Worm (Caenorhabditis elegans) whole organism, mixed stage, embryonic: ENCODE measurements around the gene srj-29.

Experiments used
- M03D4.4 ChIP-seq: sonication (generic microtip); optimal IDR thresholded peaks from 2 replicates; lab custom pipeline; 2017; ENCODE audit warnings: mild to moderate bottlenecking, missing genetic modification characterization, missing compliant biosample characterization
- bed-3 ChIP-seq: fragments of 200-800 bp; sonication (Bioruptor generic); optimal IDR thresholded peaks from 3 replicates; lab custom pipeline; 2018; ENCODE audit warnings: mild to moderate bottlenecking, missing genetic modification characterization, moderate library complexity, missing compliant biosample characterization
- blmp-1 ChIP-seq: fragments of 150-350 bp; optimal IDR thresholded peaks from 2 replicates; lab custom pipeline; 2014; ENCODE audit warnings: missing biosample characterization, missing genetic modification characterization
- ceh-39 ChIP-seq: fragments of 150-350 bp; optimal IDR thresholded peaks from 2 replicates; lab custom pipeline; 2014; ENCODE audit warnings: missing biosample characterization, missing genetic modification characterization
- ceh-43 ChIP-seq: fragments of 200-800 bp; sonication (Bioruptor generic); optimal IDR thresholded peaks from 2 replicates; lab custom pipeline; 2018; ENCODE audit warnings: mild to moderate bottlenecking, missing genetic modification characterization, moderate library complexity, missing compliant biosample characterization
- ceh-83 ChIP-seq: fragments of 200-800 bp; sonication (Bioruptor generic); optimal IDR thresholded peaks from 2 replicates; lab custom pipeline; 2018; ENCODE audit warnings: mild to moderate bottlenecking, missing genetic modification characterization, missing compliant biosample characterization
- ces-1 ChIP-seq: fragments of 150-350 bp; optimal IDR thresholded peaks from 2 replicates; lab custom pipeline; 2014; ENCODE audit warnings: missing biosample characterization, missing genetic modification reagents, missing genetic modification characterization
- cnd-1 ChIP-seq: fragments of 200-800 bp; sonication (Bioruptor generic); optimal IDR thresholded peaks from 2 replicates; lab custom pipeline; 2018; ENCODE audit warnings: mild to moderate bottlenecking, missing genetic modification characterization, missing compliant biosample characterization
- elt-1 ChIP-seq: sonication (generic microtip); optimal IDR thresholded peaks from 2 replicates; lab custom pipeline; 2017; ENCODE audit warnings: missing genetic modification characterization, mild to moderate bottlenecking, missing compliant biosample characterization, antibody characterized with exemption, moderate library complexity, borderline replicate concordance; ENCODE audit not compliant: insufficient read depth
- elt-3 ChIP-seq: fragments of 150-350 bp; optimal IDR thresholded peaks from 2 replicates; lab custom pipeline; 2014; ENCODE audit warnings: missing biosample characterization, missing genetic modification characterization
- flh-1 ChIP-seq: fragments of 200-800 bp; sonication (Bioruptor generic); optimal IDR thresholded peaks from 2 replicates; lab custom pipeline; 2018; ENCODE audit warnings: mild to moderate bottlenecking, missing genetic modification characterization, moderate library complexity, missing compliant biosample characterization
- ham-2 ChIP-seq: fragments of 200-800 bp; sonication (Bioruptor generic); optimal IDR thresholded peaks from 2 replicates; lab custom pipeline; 2018; ENCODE audit warnings: mild to moderate bottlenecking, missing genetic modification characterization, missing compliant biosample characterization
- lin-13 ChIP-seq: fragments of 150-350 bp; optimal IDR thresholded peaks from 2 replicates; lab custom pipeline; 2014; ENCODE audit warnings: missing biosample characterization, missing genetic modification characterization
- lin-32 ChIP-seq: fragments of 200-800 bp; sonication (Bioruptor generic); optimal IDR thresholded peaks from 2 replicates; lab custom pipeline; 2018; ENCODE audit warnings: mild to moderate bottlenecking, missing genetic modification characterization, missing compliant biosample characterization
- lsy-2 ChIP-seq: fragments of 150-350 bp; optimal IDR thresholded peaks from 2 replicates; lab custom pipeline; 2014; ENCODE audit warnings: missing biosample characterization, missing genetic modification characterization
- mab-5 ChIP-seq: fragments of 150-350 bp; optimal IDR thresholded peaks from 2 replicates; lab custom pipeline; 2014; ENCODE audit warnings: missing biosample characterization, missing genetic modification characterization
- mep-1 ChIP-seq: fragments of 150-350 bp; optimal IDR thresholded peaks from 2 replicates; lab custom pipeline; 2017; ENCODE audit warnings: missing biosample characterization, missing genetic modification reagents, missing genetic modification characterization, inconsistent platforms
- mls-2 ChIP-seq: sonication (generic microtip); optimal IDR thresholded peaks from 2 replicates; lab custom pipeline; 2016; ENCODE audit warnings: mild to moderate bottlenecking, missing genetic modification characterization, moderate library complexity, missing compliant biosample characterization
- nhr-12 ChIP-seq: fragments of 150-350 bp; optimal IDR thresholded peaks from 2 replicates; lab custom pipeline; 2014; ENCODE audit warnings: missing biosample characterization, missing genetic modification characterization
- nhr-2 ChIP-seq: fragments of 150-350 bp; optimal IDR thresholded peaks from 2 replicates; lab custom pipeline; 2014; ENCODE audit warnings: missing biosample characterization, missing genetic modification characterization
- nhr-237 ChIP-seq: fragments of 150-350 bp; optimal IDR thresholded peaks from 2 replicates; lab custom pipeline; 2014; ENCODE audit warnings: missing biosample characterization, missing genetic modification characterization
- nhr-28 ChIP-seq: fragments of 150-350 bp; optimal IDR thresholded peaks from 2 replicates; lab custom pipeline; 2014; ENCODE audit warnings: missing biosample characterization, missing genetic modification characterization
- nhr-76 ChIP-seq: sonication (generic microtip); optimal IDR thresholded peaks from 2 replicates; lab custom pipeline; 2017; ENCODE audit warnings: missing biosample characterization, missing genetic modification characterization
- pha-4 ChIP-seq: fragments of 150-350 bp; optimal IDR thresholded peaks from 2 replicates; lab custom pipeline; 2018; ENCODE audit warnings: missing biosample characterization, missing genetic modification reagents, missing genetic modification characterization
- sem-2 ChIP-seq: fragments of 200-800 bp; sonication (Bioruptor generic); optimal IDR thresholded peaks from 2 replicates; lab custom pipeline; 2018; ENCODE audit warnings: mild to moderate bottlenecking, missing genetic modification characterization, missing compliant biosample characterization
- snpc-4 ChIP-seq: fragments of 150-350 bp; optimal IDR thresholded peaks from 2 replicates; lab custom pipeline; 2014; ENCODE audit warnings: missing biosample characterization, missing genetic modification characterization
- sptf-1 ChIP-seq: sonication (generic microtip); optimal IDR thresholded peaks from 2 replicates; lab custom pipeline; 2017; ENCODE audit warnings: mild to moderate bottlenecking, missing genetic modification characterization, moderate library complexity, missing compliant biosample characterization
- tbx-8 ChIP-seq: fragments of 200-800 bp; sonication (Bioruptor generic); optimal IDR thresholded peaks from 2 replicates; lab custom pipeline; 2018; ENCODE audit warnings: mild to moderate bottlenecking, missing genetic modification characterization, moderate library complexity, missing compliant biosample characterization
- unc-120 ChIP-seq: sonication (generic microtip); optimal IDR thresholded peaks from 2 replicates; lab custom pipeline; 2017; ENCODE audit warnings: missing genetic modification characterization, missing compliant biosample characterization; ENCODE audit not compliant: poor library complexity, severe bottlenecking
- unc-39 ChIP-seq: fragments of 150-350 bp; optimal IDR thresholded peaks from 2 replicates; lab custom pipeline; 2014; ENCODE audit warnings: missing biosample characterization, missing genetic modification characterization
- unc-62 ChIP-seq: fragments of 150-350 bp; optimal IDR thresholded peaks from 2 replicates; lab custom pipeline; 2014; ENCODE audit warnings: missing biosample characterization, missing genetic modification reagents, missing genetic modification characterization
- zip-8 ChIP-seq: fragments of 150-350 bp; optimal IDR thresholded peaks from 2 replicates; lab custom pipeline; 2014; ENCODE audit warnings: missing biosample characterization, missing genetic modification characterization
- ztf-11 ChIP-seq: fragments of 150-350 bp; optimal IDR thresholded peaks from 2 replicates; lab custom pipeline; 2014; ENCODE audit warnings: missing biosample characterization, missing genetic modification characterization

Gene srj-29

ce11 chrV:16046573-16046972 is 28.9 kb upstream of the srj-29 start, which contains the start of gene ZK285.2:
Gene ZK285.2 (plus strand): TSS chrV:16046873.
- TF ChIP-seq pha-4 (tag; lab: Kevin White, UChicago) (no peak), ces-1 (no peak)

- no peak for TF ChIP-seq flh-1 (GFP tag; lab: Kevin White, UChicago)
- TF ChIP-seq sem-2 (GFP tag; lab: Kevin White, UChicago) = no peak
- TF ChIP-seq lsy-2 (tag; lab: Kevin White, UChicago) = no peak
- no peak for TF ChIP-seq unc-62 (GFP tag; lab: Kevin White, UChicago)
- no peak for TF ChIP-seq blmp-1 (tag; lab: Kevin White, UChicago)
- TF ChIP-seq mls-2 = no peak
- TF ChIP-seq nhr-2 (tag; lab: Kevin White, UChicago) = no peak
- no peak for TF ChIP-seq mep-1
- no peak for TF ChIP-seq snpc-4
- no peak for TF ChIP-seq elt-1 (tag; lab: Kevin White, UChicago)
- TF ChIP-seq sptf-1 = no peak
- no peak for TF ChIP-seq cnd-1 (tag; lab: Kevin White, UChicago)
- TF ChIP-seq unc-120 = no peak
- no peak for TF ChIP-seq mab-5 (tag; lab: Kevin White, UChicago)
- no peak for TF ChIP-seq nhr-12 (tag; lab: Kevin White, UChicago)
- TF ChIP-seq ceh-43 = no peak
- no peak for TF ChIP-seq nhr-237 (tag; lab: Kevin White, UChicago)
- no peak for TF ChIP-seq bed-3 (GFP tag; lab: Kevin White, UChicago)
- no peak for TF ChIP-seq nhr-76
Measured at ce11 chrV:16047052-16047451, 28.4 kb upstream of the srj-29 start.

- TF ChIP-seq lin-13 = no peak
- TF ChIP-seq ham-2 (GFP tag; lab: Kevin White, UChicago) = no peak
- TF ChIP-seq bed-3 (GFP tag; lab: Kevin White, UChicago) = no peak
- TF ChIP-seq ceh-39 (tag; lab: Kevin White, UChicago) = no peak
- no peak for TF ChIP-seq zip-8 (tag; lab: Kevin White, UChicago)
- no peak for TF ChIP-seq ceh-43
- no peak for TF ChIP-seq M03D4.4 (tag; lab: Kevin White, UChicago)
- no peak for TF ChIP-seq unc-62 (GFP tag; lab: Kevin White, UChicago)
- TF ChIP-seq mab-5 (tag; lab: Kevin White, UChicago) = no peak
- TF ChIP-seq nhr-2 (tag; lab: Kevin White, UChicago) = no peak
- no peak for TF ChIP-seq nhr-12 (tag; lab: Kevin White, UChicago)
- TF ChIP-seq flh-1 (GFP tag; lab: Kevin White, UChicago) = no peak
- TF ChIP-seq elt-1 (tag; lab: Kevin White, UChicago) = no peak
- TF ChIP-seq pha-4 (tag; lab: Kevin White, UChicago) = no peak
- no peak for TF ChIP-seq mls-2
- no peak for TF ChIP-seq mep-1
- TF ChIP-seq nhr-28 (tag; lab: Kevin White, UChicago) = no peak
- no peak for TF ChIP-seq sem-2 (GFP tag; lab: Kevin White, UChicago)
- TF ChIP-seq sptf-1 = no peak
Measured at ce11 chrV:16047508-16047907, 28.0 kb upstream of the srj-29 start, which contains the start of gene str-198. Gene str-198 (plus strand): TSS chrV:16047808.

ce11 chrV:16049177-16049576 is 26.3 kb upstream of the srj-29 start, which contains the start of gene best-12:
Gene best-12 (plus strand): TSS chrV:16049477.
- no peak for TF ChIP-seq nhr-28 (tag; lab: Kevin White, UChicago)
- TF ChIP-seq tbx-8 (GFP tag; lab: Kevin White, UChicago) = no peak
- TF ChIP-seq snpc-4 = no peak
- TF ChIP-seq pha-4 (tag; lab: Kevin White, UChicago) = no peak
- no peak for TF ChIP-seq mep-1
- TF ChIP-seq mab-5 (tag; lab: Kevin White, UChicago) = no peak
- TF ChIP-seq M03D4.4 (tag; lab: Kevin White, UChicago) = no peak
- TF ChIP-seq sptf-1 = no peak
- TF ChIP-seq mls-2 = no peak
- no peak for TF ChIP-seq zip-8 (tag; lab: Kevin White, UChicago)
- no peak for TF ChIP-seq flh-1 (GFP tag; lab: Kevin White, UChicago)
- no peak for TF ChIP-seq unc-62 (GFP tag; lab: Kevin White, UChicago)
- TF ChIP-seq ztf-11 (tag; lab: Kevin White, UChicago) = no peak
- no peak for TF ChIP-seq bed-3 (GFP tag; lab: Kevin White, UChicago)
- TF ChIP-seq ham-2 (GFP tag; lab: Kevin White, UChicago) = no peak
- TF ChIP-seq ceh-43 = no peak
- no peak for TF ChIP-seq unc-39 (tag; lab: Kevin White, UChicago)

- TF ChIP-seq mls-2 (no peak), lin-32 (GFP tag; lab: Kevin White, UChicago) (no peak), lin-13 (no peak), nhr-76 (no peak), ceh-83 (GFP tag; lab: Kevin White, UChicago) (no peak), sptf-1 (no peak), mep-1 (no peak), snpc-4 (no peak), ceh-39 (tag; lab: Kevin White, UChicago) (no peak), ham-2 (GFP tag; lab: Kevin White, UChicago) (no peak), mab-5 (tag; lab: Kevin White, UChicago) (no peak), pha-4 (tag; lab: Kevin White, UChicago) (no peak), elt-3 (no peak), bed-3 (GFP tag; lab: Kevin White, UChicago) (no peak)
- TF ChIP-seq, all 35 proteins: peak for 0
Measured at ce11 chrV:16053373-16053772, 22.1 kb upstream of the srj-29 start, which contains the start of gene F14H3.3. Gene F14H3.3 (minus strand): TSS chrV:16053473.
